Worm (Caenorhabditis elegans) whole organism, L4/young adult: ENCODE results near the gene npr-10.

Experiments used
- W03F9.2 ChIP-seq: fragments of 150-350 bp; optimal IDR thresholded peaks from 2 replicates; lab custom pipeline; 2014; ENCODE audit warnings: missing biosample characterization, missing genetic modification characterization
- dao-5 ChIP-seq: sonication (generic microtip); optimal IDR thresholded peaks from 2 replicates; lab custom pipeline; 2016; ENCODE audit warnings: missing genotype, missing genetic modification characterization, moderate library complexity, missing compliant biosample characterization
- him-1 ChIP-seq: sonication (generic microtip); optimal IDR thresholded peaks from 2 replicates; lab custom pipeline; 2016; ENCODE audit warnings: missing genotype, missing genetic modification reagents, missing genetic modification characterization, missing compliant biosample characterization

ce11 chrX:12975595-12976089 is 56.9 kb downstream of the npr-10 start, which contains the start of gene ppk-3:
- TF ChIP-seq dao-5 (no peak), W03F9.2 (tag; lab: Kevin White, UChicago) (peak; percentile 64), him-1 (tag; lab: Kevin White, UChicago) (no peak)
